Worm (Caenorhabditis elegans): Measurements from ENCODE around the gene peli-1.

ce11 chrV:5756193-5756592 is 50.6 kb downstream of the peli-1 start, which contains the start of gene C53A3.3:
- no peak for TF ChIP-seq lsy-2 (tag; optimal IDR thresholded peaks at IDR 0.05)
- no peak for TF ChIP-seq unc-62 (GFP tag; optimal IDR thresholded peaks at IDR 0.05)
- no peak for TF ChIP-seq drap-1 (GFP tag; optimal IDR thresholded peaks at IDR 0.05)
- TF ChIP-seq elt-3 (tag; optimal IDR thresholded peaks at IDR 0.05): no peak
